Worm (Caenorhabditis elegans) whole organism, early embryonic: Measurements from ENCODE around the gene F01D5.3.

ENCODE experiments used
- B0310.2 ChIP-seq: sonication (generic microtip); optimal IDR thresholded peaks from 2 replicates; lab custom pipeline; 2016; ENCODE audit warnings: mild to moderate bottlenecking, missing genetic modification characterization, missing compliant biosample characterization
- F13C5.2 ChIP-seq: sonication (generic microtip); optimal IDR thresholded peaks from 2 replicates; lab custom pipeline; 2017; ENCODE audit warnings: mild to moderate bottlenecking, missing genetic modification characterization, inconsistent platforms, missing compliant biosample characterization
- aly-1 ChIP-seq: sonication (generic microtip); optimal IDR thresholded peaks from 2 replicates; lab custom pipeline; 2016; ENCODE audit warnings: missing genetic modification characterization, missing compliant biosample characterization
- ama-1 ChIP-seq: fragments of 150-350 bp; optimal IDR thresholded peaks from 2 replicates; lab custom pipeline; 2014
- ceh-13 ChIP-seq: fragments of 200-800 bp; sonication (Bioruptor generic); optimal IDR thresholded peaks from 2 replicates; lab custom pipeline; 2018; ENCODE audit warnings: mild to moderate bottlenecking, missing genetic modification characterization, missing compliant biosample characterization
- ceh-36 ChIP-seq: sonication (generic microtip); optimal IDR thresholded peaks from 2 replicates; lab custom pipeline; 2016; ENCODE audit warnings: missing genetic modification characterization, inconsistent platforms, missing compliant biosample characterization
- ets-7 ChIP-seq: sonication (generic microtip); optimal IDR thresholded peaks from 2 replicates; lab custom pipeline; 2016; ENCODE audit warnings: missing genotype, missing genetic modification characterization, missing compliant biosample characterization
- flt-1 ChIP-seq: fragments of 200-800 bp; sonication (Bioruptor generic); IDR thresholded peaks from 2 replicates; pipeline ENCODE4 v1.3.6; 2022; ENCODE audit warnings: missing genetic modification characterization, missing compliant biosample characterization
- hmbx-1 ChIP-seq: sonication (generic microtip); optimal IDR thresholded peaks from 2 replicates; lab custom pipeline; 2016; ENCODE audit warnings: mild to moderate bottlenecking, missing genetic modification characterization, missing compliant biosample characterization
- hmg-4 ChIP-seq: fragments of 200-800 bp; sonication (Bioruptor generic); optimal IDR thresholded peaks from 2 replicates; lab custom pipeline; 2018; ENCODE audit warnings: mild to moderate bottlenecking, missing genetic modification characterization, missing compliant biosample characterization
- hnd-1 ChIP-seq: sonication (generic microtip); optimal IDR thresholded peaks from 2 replicates; lab custom pipeline; 2016; ENCODE audit warnings: missing genetic modification characterization, missing compliant biosample characterization
- pes-1 ChIP-seq: fragments of 200-800 bp; sonication (Bioruptor generic); IDR thresholded peaks from 2 replicates; pipeline ENCODE4 v1.3.6; 2022; ENCODE audit warnings: missing genetic modification reagents, missing genetic modification characterization, missing compliant biosample characterization
- scrt-1 ChIP-seq: fragments of 200-800 bp; sonication (Bioruptor generic); IDR thresholded peaks from 2 replicates; pipeline ENCODE4 v1.3.6; 2022; ENCODE audit warnings: missing genetic modification characterization, missing compliant biosample characterization
- sea-1 ChIP-seq: fragments of 200-800 bp; sonication (Bioruptor generic); conservative IDR thresholded peaks from 2 replicates; pipeline ENCODE4 v1.3.6; 2022; ENCODE audit warnings: missing genetic modification characterization, missing compliant biosample characterization
- tbx-11 ChIP-seq: fragments of 200-800 bp; sonication (Bioruptor generic); IDR thresholded peaks from 2 replicates; pipeline ENCODE4 v1.3.6; 2022; ENCODE audit warnings: missing genetic modification characterization, missing compliant biosample characterization
- tbx-37 ChIP-seq: fragments of 200-800 bp; sonication (Bioruptor generic); conservative IDR thresholded peaks from 2 replicates; pipeline ENCODE4 v1.3.6; 2022; ENCODE audit warnings: missing genetic modification reagents, missing genetic modification characterization, missing compliant biosample characterization
- tra-4 ChIP-seq: sonication (generic microtip); optimal IDR thresholded peaks from 2 replicates; lab custom pipeline; 2017; ENCODE audit warnings: missing genetic modification characterization, missing compliant biosample characterization

F01D5.3 gene

DNA sequence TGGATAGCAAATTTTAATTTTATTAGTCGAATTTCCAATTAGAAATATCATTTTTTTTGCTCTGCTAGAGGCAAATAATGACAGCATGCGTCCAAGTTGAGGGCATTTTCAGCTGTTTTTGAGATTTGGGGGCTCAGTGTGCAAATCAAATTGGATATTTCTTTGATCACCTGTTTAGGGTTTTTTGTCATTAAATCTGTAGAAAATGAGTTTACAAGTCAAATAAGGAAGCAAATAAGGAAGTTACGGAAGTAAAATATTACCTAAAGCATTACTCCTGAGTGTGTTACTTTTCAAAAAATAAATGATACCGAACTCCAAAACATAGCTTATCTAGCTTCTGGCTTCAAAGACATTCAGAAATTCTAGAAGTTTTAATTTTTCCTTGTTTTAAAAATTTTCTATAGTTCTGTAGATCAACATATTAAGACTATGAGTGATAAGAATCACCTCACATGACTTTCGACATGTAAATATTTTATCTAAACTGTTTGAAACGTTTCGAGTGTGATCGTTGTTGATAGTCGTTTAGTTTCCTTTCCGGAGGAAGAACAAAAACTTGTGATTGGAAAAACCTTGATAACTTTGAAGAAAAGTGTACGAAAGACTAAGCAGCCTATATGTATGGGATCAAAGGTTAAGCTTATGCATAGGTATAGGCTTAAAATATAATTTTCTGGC is 20.0 kb downstream of the F01D5.3 start, which contains the start of gene sre-48:
TSS of gene sre-48 (minus strand) at position 51 of the 681 bp plus-strand sequence.
- no peak for TF ChIP-seq tbx-11 (GFP tag; lab: Robert Waterston, UW)
- TF ChIP-seq pes-1: no peak
- no peak for TF ChIP-seq tra-4 (tag; lab: Kevin White, UChicago)
- TF ChIP-seq ets-7 (tag; lab: Kevin White, UChicago): no peak
- no peak for TF ChIP-seq hnd-1
- no peak for TF ChIP-seq tbx-37
- no peak for TF ChIP-seq ceh-36 (tag; lab: Kevin White, UChicago)

DNA sequence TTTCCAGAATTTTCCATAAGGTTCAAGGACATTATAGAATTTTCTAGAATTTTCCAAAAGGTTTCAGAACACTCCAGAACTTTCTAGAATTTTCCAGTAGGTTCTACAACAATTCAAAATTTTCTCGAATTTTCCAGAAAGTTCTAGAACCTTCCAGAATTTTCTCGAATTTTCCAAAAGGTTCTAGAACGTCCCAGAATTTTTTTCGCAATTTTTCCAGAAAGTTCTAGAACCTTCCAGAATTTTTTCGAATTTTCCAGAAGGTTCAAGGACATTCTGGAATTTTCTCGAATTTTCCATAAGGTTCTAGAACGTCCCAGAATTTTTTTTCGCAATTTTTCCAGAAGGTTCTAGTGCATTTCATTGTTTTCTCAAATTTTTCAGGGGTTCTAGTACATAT is 22.2 kb downstream of the F01D5.3 start:
- TF ChIP-seq aly-1 (no peak), tbx-11 (GFP tag; lab: Robert Waterston, UW) (no peak), B0310.2 (tag; lab: Kevin White, UChicago) (no peak), scrt-1 (GFP tag; lab: Robert Waterston, UW) (no peak), ets-7 (tag; lab: Kevin White, UChicago) (no peak), hmg-4 (no peak), hnd-1 (no peak), hmbx-1 (tag; lab: Kevin White, UChicago) (no peak), F13C5.2 (tag; lab: Kevin White, UChicago) (no peak), flt-1 (no peak), pes-1 (no peak), ama-1 (no peak), ceh-36 (tag; lab: Kevin White, UChicago) (no peak)

DNA sequence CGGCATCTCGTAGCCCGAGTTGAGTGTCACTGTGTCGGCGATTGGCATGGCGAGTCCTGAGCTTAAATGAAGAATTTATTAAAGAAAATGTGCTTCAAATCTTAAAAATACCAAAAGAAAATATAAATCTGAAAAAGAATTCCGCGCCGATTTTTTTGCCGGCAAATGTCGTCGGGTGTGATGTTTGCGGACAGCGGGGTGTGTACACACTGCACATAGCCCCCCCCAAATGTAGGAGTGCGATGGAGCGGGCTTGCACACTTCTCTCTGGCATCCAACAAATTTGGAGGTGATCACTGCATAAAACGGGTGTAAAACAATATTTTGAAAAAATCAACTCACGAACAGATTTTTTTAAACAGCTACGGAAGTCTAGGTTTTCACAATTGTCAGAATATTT is 23.8 kb downstream of the F01D5.3 start, which contains the start of gene Y39G8B.2:
TSS of gene Y39G8B.2 (minus strand) at position 61 of the 400 bp plus-strand sequence.
- TF ChIP-seq flt-1 (0 out of 2 replicates have a peak, but pooled peaks have one; percentile 32), tbx-37 (no peak), scrt-1 (GFP tag; lab: Robert Waterston, UW) (peak; percentile 43; the same call in 1 of the 2 replicates), F13C5.2 (tag; lab: Kevin White, UChicago) (peak; percentile 73), tbx-11 (GFP tag; lab: Robert Waterston, UW) (0 out of 2 replicates have a peak, but pooled peaks have one; percentile 43), pes-1 (peak; percentile 68), ets-7 (tag; lab: Kevin White, UChicago) (no peak), hmg-4 (peak; percentile 66)

DNA sequence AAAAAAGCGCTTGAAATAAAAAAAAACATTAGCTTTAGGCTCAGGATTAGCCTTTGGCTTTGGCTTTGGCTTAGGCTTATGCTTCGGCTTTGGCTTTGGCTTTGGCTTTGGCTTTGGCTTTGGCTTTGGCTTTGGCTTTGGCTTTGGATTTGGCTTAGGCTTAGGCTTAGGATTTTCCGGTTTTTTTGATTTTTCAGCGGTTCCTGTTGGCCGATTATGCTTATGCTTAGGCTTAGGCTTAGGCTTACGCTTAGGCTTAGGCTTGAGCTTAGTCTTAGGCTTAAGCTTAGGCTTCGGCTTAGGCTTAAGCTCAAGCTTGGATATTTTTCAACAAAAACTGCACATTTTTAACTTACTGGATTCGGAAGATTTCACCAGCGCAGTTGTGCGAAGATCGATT is 25.8 kb downstream of the F01D5.3 start:
- TF ChIP-seq ceh-36 (tag; lab: Kevin White, UChicago) (peak; percentile 71), F13C5.2 (tag; lab: Kevin White, UChicago) (no peak)

DNA sequence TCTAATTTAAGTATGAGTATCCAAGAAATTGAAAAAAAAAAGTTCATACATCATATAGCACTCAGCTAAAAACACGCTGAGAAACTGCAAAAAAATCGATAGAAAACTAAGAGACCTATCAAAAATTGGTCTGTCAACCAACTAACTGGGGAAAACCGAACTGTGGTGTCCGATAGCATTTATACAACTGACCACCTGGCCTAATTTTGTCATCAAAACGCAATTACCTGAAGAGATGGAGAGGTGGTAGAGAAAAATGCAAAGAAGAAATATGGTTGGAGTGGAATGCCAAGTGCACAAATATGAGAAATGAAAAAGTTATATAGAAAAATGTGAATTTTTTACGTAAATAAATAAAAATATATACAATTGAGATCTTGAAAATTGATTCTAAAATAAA is 26.4 kb downstream of the F01D5.3 start, which contains the start of gene Y39G8B.1:
TSS of gene Y39G8B.1 (minus strand) at position 299 of the 400 bp plus-strand sequence.
- TF ChIP-seq hmg-4 (no peak), sea-1 (GFP tag; lab: Robert Waterston, UW) (no peak), ceh-13 (no peak), B0310.2 (tag; lab: Kevin White, UChicago) (no peak), flt-1 (no peak), tra-4 (tag; lab: Kevin White, UChicago) (no peak), scrt-1 (GFP tag; lab: Robert Waterston, UW) (no peak), ama-1 (no peak), F13C5.2 (tag; lab: Kevin White, UChicago) (no peak), ets-7 (tag; lab: Kevin White, UChicago) (no peak), hmbx-1 (tag; lab: Kevin White, UChicago) (no peak), tbx-11 (GFP tag; lab: Robert Waterston, UW) (no peak), tbx-37 (no peak), hnd-1 (no peak), pes-1 (no peak), aly-1 (no peak), ceh-36 (tag; lab: Kevin White, UChicago) (no peak)

DNA sequence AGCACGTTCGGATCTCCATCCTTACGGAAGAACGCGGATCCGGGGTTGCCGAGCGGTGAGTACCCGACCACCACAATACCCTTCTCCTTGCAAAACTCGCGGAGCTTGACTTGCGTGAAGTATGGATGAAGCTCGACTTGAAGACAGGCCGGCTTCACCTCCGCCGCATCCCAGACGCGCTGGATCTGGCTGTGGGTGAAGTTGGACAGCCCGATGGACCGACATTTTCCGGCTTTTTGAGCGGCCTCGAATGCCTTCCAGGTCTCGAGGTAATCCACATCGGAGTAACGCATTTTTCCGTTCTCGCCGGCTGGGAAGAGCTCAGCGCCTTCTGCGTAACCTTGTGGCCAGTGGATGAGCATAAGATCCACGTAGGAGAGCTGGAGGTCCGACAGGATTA is 27.7 kb downstream of the F01D5.3 start:
- TF ChIP-seq ceh-36 (tag; lab: Kevin White, UChicago) (no peak), tbx-37 (no peak), ceh-13 (no peak), pes-1 (no peak), ama-1 (no peak), scrt-1 (GFP tag; lab: Robert Waterston, UW) (no peak), B0310.2 (tag; lab: Kevin White, UChicago) (no peak), flt-1 (no peak), aly-1 (no peak), tra-4 (tag; lab: Kevin White, UChicago) (no peak), hmg-4 (no peak), F13C5.2 (tag; lab: Kevin White, UChicago) (no peak), sea-1 (GFP tag; lab: Robert Waterston, UW) (no peak), tbx-11 (GFP tag; lab: Robert Waterston, UW) (no peak)

DNA sequence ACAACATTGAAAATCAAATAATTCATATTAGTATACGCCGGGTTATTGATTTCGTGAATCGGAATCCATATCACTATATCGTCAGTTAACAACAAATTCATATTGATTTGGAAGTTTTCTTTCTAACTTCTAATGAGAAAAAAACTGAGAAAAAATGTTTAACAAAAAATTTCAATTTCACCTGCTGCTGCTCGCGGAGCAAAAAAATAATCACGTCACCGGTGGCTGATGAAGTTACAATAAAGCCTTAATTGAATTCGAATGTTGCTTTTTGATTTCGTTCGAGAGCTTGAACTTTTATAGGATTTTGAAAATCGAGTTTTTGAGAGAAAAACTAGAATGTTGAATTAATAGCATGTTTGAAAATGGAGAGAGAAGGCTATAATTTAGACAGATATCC is 31.0 kb downstream of the F01D5.3 start, which contains the start of gene sre-43:
TSS of gene sre-43 (minus strand) at position 101 of the 400 bp plus-strand sequence.
- no peak for TF ChIP-seq tra-4 (tag; lab: Kevin White, UChicago)
- TF ChIP-seq ama-1: no peak
- no peak for TF ChIP-seq scrt-1 (GFP tag; lab: Robert Waterston, UW)
- no peak for TF ChIP-seq B0310.2 (tag; lab: Kevin White, UChicago)
- no peak for TF ChIP-seq ceh-13
- TF ChIP-seq hmbx-1 (tag; lab: Kevin White, UChicago): no peak
- TF ChIP-seq F13C5.2 (tag; lab: Kevin White, UChicago): no peak
- TF ChIP-seq aly-1: no peak
- TF ChIP-seq ets-7 (tag; lab: Kevin White, UChicago): no peak
- no peak for TF ChIP-seq hmg-4
- no peak for TF ChIP-seq flt-1
- no peak for TF ChIP-seq ceh-36 (tag; lab: Kevin White, UChicago)

DNA sequence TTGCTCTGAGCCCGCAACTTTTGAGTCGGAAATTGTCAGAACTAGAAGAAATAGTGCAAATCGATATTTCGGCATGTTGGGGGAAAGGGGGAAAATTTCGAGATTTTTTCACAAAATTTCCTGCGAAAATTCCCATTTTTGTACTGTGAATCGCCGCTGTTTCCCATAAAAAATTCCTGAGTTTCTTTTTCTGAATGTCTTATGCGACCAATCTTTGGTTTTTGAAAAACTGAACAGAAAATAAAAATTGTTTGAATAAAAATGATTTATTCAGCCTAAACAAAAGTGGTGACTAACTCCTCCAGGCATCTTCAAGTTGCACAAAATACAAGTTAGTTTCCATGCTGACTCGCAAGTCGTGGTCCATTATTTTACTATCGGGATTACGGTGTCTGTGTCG is 33.7 kb downstream of the F01D5.3 start, which contains the start of gene W07G1.7:
TSS of gene W07G1.7 (minus strand) at position 101 of the 400 bp plus-strand sequence.
- TF ChIP-seq sea-1 (GFP tag; lab: Robert Waterston, UW) (no peak), tbx-11 (GFP tag; lab: Robert Waterston, UW) (no peak), flt-1 (no peak), tbx-37 (no peak), ceh-36 (tag; lab: Kevin White, UChicago) (no peak), hmg-4 (no peak), tra-4 (tag; lab: Kevin White, UChicago) (no peak), ama-1 (no peak), scrt-1 (GFP tag; lab: Robert Waterston, UW) (no peak), F13C5.2 (tag; lab: Kevin White, UChicago) (no peak)
